Fruit fly (Drosophila melanogaster): Measurements from ENCODE around the gene Gr93a.
A peak's percentile ranks its signal among the peaks of the same experiment; 100 is the strongest.

dm6 chr3R:21836201-21836504, 3.9 kb downstream of the Gr93a start:
- TF ChIP-seq woc (GFP tag; optimal IDR thresholded peaks at IDR 0.05) (peak; percentile 17), ey (GFP tag; optimal IDR thresholded peaks at IDR 0.05) (peak; percentile 26), h (GFP tag; optimal IDR thresholded peaks at IDR 0.05) (no peak)
